Worm (Caenorhabditis elegans): ENCODE results near the gene hrg-5.
"Not testable (repeated sequence)": the region's sequence is repeated elsewhere in the genome, so short reads cannot be mapped to it uniquely, and the experiment has no call there.

Gene hrg-5

DNA sequence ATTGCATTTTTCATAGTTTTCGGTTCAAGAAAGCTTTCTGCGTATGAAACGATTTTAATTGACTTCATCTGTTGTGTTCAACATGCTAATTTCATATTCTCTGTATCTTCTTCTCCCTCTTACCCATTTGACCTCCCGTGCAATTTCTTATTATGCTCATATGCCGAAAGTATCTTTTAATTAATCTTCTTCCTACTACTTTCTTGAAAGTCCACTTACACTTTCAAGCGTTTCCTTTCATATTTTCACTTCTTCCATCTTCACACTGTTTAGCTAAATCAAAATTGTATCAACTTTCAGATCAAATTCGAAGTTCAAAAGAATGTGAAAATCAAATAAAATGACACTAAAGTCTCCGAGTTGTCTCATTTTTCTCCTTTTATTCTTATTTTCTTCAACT, 38.5 kb downstream of the hrg-5 start, which contains the start of gene F13H10.5:
F13H10.5 (plus strand) TSS at position 301 of the 400 bp plus-strand sequence.
- TF ChIP-seq lin-35 (GFP tag; optimal IDR thresholded peaks at IDR 0.05) = no peak
- no peak for TF ChIP-seq lin-39 (tag; optimal IDR thresholded peaks at IDR 0.05)
- TF ChIP-seq Y116A8C.19 (tag; optimal IDR thresholded peaks at IDR 0.05; ENCODE audit: borderline replicate concordance) = no peak
- TF ChIP-seq sox-4 (tag; optimal IDR thresholded peaks at IDR 0.05) = no peak
- TF ChIP-seq aly-2 (tag; optimal IDR thresholded peaks at IDR 0.05) = no peak
- no peak for TF ChIP-seq nhr-85 (tag)
- no peak for TF ChIP-seq isw-1 (GFP tag; IDR thresholded peaks at IDR 0.05)
- TF ChIP-seq lin-14 (GFP tag; optimal IDR thresholded peaks at IDR 0.05) = no peak
- no peak for TF ChIP-seq egl-27 (tag; optimal IDR thresholded peaks at IDR 0.05)
- no peak for TF ChIP-seq nhr-71 (tag; optimal IDR thresholded peaks at IDR 0.05)
- no peak for TF ChIP-seq rnt-1 (tag; optimal IDR thresholded peaks at IDR 0.05)
- TF ChIP-seq F16B12.6 (tag; optimal IDR thresholded peaks at IDR 0.05) = no peak
- no peak for TF ChIP-seq zip-4 (GFP tag; optimal IDR thresholded peaks at IDR 0.05)

DNA sequence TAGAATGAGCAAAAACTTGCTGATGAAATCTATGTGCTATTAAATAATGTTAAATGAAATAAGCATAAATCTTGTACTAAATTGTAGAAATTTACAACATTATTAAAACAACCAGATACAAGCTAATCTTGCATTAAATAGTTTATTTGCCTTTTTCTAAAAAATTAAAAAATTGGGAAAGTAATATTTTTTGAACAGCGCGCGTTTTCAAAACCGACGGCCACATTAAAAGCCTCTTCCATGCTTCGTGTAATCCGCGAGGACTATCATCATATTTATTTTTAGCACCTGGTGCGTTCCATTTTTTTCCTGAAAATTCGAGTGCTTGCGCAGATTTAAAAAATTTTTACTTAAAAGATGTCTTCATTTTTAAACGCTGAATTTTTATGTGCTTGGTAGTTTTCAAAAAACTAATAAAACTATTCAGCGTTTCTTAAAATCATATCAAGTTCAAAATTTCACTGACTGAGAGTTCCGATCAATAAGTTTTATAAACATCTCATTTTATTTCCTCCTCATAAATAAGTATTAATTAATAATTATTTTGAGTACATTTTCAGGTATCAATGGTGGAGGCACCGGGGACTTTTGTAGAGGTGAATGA, 41.8 kb downstream of the hrg-5 start, which contains the start of gene Y43E12A.3:
Y43E12A.3 (plus strand) TSS at position 554 of the 604 bp plus-strand sequence.
- TF ChIP-seq lir-3 (tag; optimal IDR thresholded peaks at IDR 0.05; ENCODE audit: poor library complexity); zip-4 (GFP tag; optimal IDR thresholded peaks at IDR 0.05); unc-130 (tag; optimal IDR thresholded peaks at IDR 0.05): not testable (repeated sequence)

DNA sequence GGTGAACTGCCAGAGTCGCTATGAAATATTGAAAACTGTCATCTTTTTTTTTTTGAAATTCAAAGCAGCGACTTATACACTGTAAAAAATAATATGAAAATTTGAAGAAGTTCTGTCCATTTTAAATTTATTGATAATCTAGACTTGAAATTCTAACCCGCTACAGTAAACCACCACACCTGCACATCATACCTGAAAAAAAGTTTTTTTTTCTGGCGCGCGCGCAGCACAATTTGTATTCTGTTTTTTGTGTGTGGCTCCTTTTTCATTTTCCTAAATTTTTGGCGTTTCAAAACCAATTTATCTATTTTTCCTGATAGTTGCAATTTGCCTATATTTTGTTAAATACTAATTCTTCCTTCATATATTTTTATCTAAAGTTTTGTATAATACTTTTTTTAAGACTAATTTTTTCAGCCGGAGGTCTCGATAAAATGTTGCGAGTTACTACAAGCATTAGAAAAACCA, 43.6 kb downstream of the hrg-5 start, which contains the start of gene cyb-2.1:
cyb-2.1 (plus strand) TSS at position 418 of the 468 bp plus-strand sequence.
- TF ChIP-seq C34B4.2 (tag; optimal IDR thresholded peaks at IDR 0.05) (no peak), sox-4 (tag; optimal IDR thresholded peaks at IDR 0.05) (no peak), pag-3 (tag; optimal IDR thresholded peaks at IDR 0.05; ENCODE audit: borderline replicate concordance, insufficient read depth) (no peak), ets-5 (GFP tag; IDR thresholded peaks at IDR 0.05) (no peak)

DNA sequence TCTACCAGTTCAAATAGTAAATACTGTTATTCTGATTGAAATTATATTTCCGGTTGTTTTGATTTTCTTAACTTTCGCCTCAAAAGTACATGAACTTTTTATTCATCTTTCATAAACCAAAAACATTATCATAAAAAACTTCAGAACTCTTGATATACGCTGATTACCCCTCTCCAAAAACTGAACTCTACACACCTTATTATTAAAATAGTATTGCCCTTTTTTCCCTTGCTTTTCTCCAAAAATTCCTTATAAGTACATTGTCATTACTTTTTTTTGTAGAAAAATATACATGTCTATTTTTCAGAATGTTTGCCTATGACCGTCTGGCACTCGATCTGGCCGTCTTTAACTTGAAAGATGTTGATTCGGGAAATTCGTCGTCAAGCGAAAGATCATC, 47.5 kb downstream of the hrg-5 start, which contains the start of gene Y43E12A.2:
Y43E12A.2 (plus strand) TSS at position 301 of the 400 bp plus-strand sequence.
- no peak for TF ChIP-seq fkh-8 (tag; optimal IDR thresholded peaks at IDR 0.05)
- no peak for TF ChIP-seq hlh-17 (GFP tag; optimal IDR thresholded peaks at IDR 0.05; ENCODE audit: borderline replicate concordance)

DNA sequence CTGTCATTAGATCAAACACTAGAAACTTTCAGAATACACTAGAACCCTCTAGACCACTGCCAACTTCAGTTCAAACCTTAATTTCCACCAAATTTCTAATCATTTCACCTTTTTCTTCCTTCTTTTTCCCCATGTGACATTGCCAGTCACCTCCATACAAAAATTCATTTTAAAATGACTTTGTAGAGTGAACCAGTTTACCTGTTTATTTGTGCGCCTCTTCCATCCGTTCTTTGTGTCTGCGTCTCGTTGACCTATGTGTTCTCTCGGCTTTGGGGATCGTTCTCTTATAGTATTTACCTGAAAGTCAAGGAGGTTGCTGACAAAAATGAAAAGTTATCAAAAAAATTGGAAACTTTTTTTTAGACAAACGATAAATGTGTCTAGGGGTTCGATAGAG, 48.6 kb downstream of the hrg-5 start:
- TF ChIP-seq swsn-7 (tag; optimal IDR thresholded peaks at IDR 0.05) (no peak), grh-1 (GFP tag; IDR thresholded peaks at IDR 0.05) (0 out of 2 replicates have a peak, but pooled peaks have one; percentile 23), nhr-20 (tag; optimal IDR thresholded peaks at IDR 0.05) (peak; percentile 14), blmp-1 (tag; optimal IDR thresholded peaks at IDR 0.05) (peak; percentile 20), snu-23 (GFP tag; optimal IDR thresholded peaks at IDR 0.05) (no peak), lin-14 (GFP tag; optimal IDR thresholded peaks at IDR 0.05) (peak; percentile 62), mep-1 (tag; optimal IDR thresholded peaks at IDR 0.05) (peak; percentile 6), efl-1 (optimal IDR thresholded peaks at IDR 0.05) (no peak), efl-1 (GFP tag; optimal IDR thresholded peaks at IDR 0.05 in 1 of 2) (peak in 1 of 2 experiments; percentile 2), lin-35 (GFP tag; optimal IDR thresholded peaks at IDR 0.05) (peak in 1 of 2 experiments; percentile 49), pax-3 (tag; optimal IDR thresholded peaks at IDR 0.05) (no peak), nhr-85 (tag) (peak; percentile 73)

DNA sequence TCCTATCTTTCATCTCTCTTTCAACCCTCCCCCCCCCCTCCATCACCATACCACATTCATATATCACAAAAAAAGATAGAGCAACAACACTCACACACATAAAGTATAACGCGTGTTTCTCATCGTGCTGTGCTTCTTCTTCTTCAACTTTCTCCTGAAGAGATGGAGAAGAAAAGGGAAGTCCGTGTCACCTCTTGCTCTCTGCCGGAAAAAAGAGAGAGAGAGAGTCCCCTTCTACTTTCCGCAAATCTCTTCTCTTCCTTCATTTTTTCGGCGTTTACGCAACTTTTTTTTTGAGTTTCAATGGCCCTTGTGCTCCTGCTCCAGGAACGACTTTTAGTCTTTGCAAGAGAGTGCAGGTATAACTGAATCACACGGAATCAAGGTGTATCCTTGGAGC, 49.5 kb downstream of the hrg-5 start:
- TF ChIP-seq F16B12.6 (tag; optimal IDR thresholded peaks at IDR 0.05) = no peak
- TF ChIP-seq unc-86 (tag; optimal IDR thresholded peaks at IDR 0.05) = no peak
- TF ChIP-seq pax-3 (tag; optimal IDR thresholded peaks at IDR 0.05) = no peak
- TF ChIP-seq mef-2 (tag; optimal IDR thresholded peaks at IDR 0.05) = no peak
- no peak for TF ChIP-seq jun-1 (tag; optimal IDR thresholded peaks at IDR 0.05)
- no peak for TF ChIP-seq mab-9 (GFP tag; IDR thresholded peaks at IDR 0.05)
- no peak for TF ChIP-seq elt-3 (tag; optimal IDR thresholded peaks at IDR 0.05)
- TF ChIP-seq zag-1 (tag; optimal IDR thresholded peaks at IDR 0.05) = no peak
- TF ChIP-seq nhr-19 (GFP tag; conservative IDR thresholded peaks at IDR 0.05) = 0 out of 2 replicates have a peak, but pooled peaks have one; percentile 2
- TF ChIP-seq lin-14 (GFP tag; optimal IDR thresholded peaks at IDR 0.05) = peak; percentile 85
- no peak for TF ChIP-seq nhr-28 (tag; optimal IDR thresholded peaks at IDR 0.05)
- no peak for TF ChIP-seq tbx-2 (tag; optimal IDR thresholded peaks at IDR 0.05)
- no peak for TF ChIP-seq dpl-1 (GFP tag; optimal IDR thresholded peaks at IDR 0.05)
- no peak for TF ChIP-seq xbp-1 (tag; optimal IDR thresholded peaks at IDR 0.05)
- no peak for TF ChIP-seq ceh-88 (GFP tag; IDR thresholded peaks at IDR 0.05)
- TF ChIP-seq C34B4.2 (tag; optimal IDR thresholded peaks at IDR 0.05) = no peak
